Fruit fly (Drosophila melanogaster) whole organism, wandering third instar larva: ENCODE data around the gene CG5280.

ENCODE experiments used
- Abd-B ChIP-seq: fragments of >200 bp; optimal IDR thresholded peaks from 2 replicates; lab custom pipeline; 2017; ENCODE audit warnings: missing biosample characterization, missing genetic modification characterization
- CG9705 ChIP-seq: fragments of 200-800 bp; sonication (Bioruptor generic); optimal IDR thresholded peaks from 2 replicates; lab custom pipeline; 2018; ENCODE audit warnings: missing biosample characterization, mild to moderate bottlenecking, missing genetic modification characterization
- CrebA ChIP-seq: fragments of 200-800 bp; sonication (Bioruptor generic); optimal IDR thresholded peaks from 2 replicates; lab custom pipeline; 2016; ENCODE audit warnings: missing biosample characterization, mild to moderate bottlenecking, missing genetic modification characterization, borderline replicate concordance
- Dfd ChIP-seq: fragments of >200 bp; optimal IDR thresholded peaks from 2 replicates; lab custom pipeline; 2017; ENCODE audit warnings: missing biosample characterization, missing genetic modification characterization
- Dif ChIP-seq: fragments of 200-275, 200-300 bp; sonication (Bioruptor generic); optimal IDR thresholded peaks from 2 replicates; lab custom pipeline; 2018; ENCODE audit warnings: missing biosample characterization, missing genetic modification characterization; ENCODE audit not compliant: partially characterized antibody
- GATAd ChIP-seq: sonication (Bioruptor generic); optimal IDR thresholded peaks from 2 replicates; lab custom pipeline; 2016; ENCODE audit warnings: missing biosample characterization, missing genetic modification characterization
- HLH106 ChIP-seq: fragments of 200-800 bp; optimal IDR thresholded peaks from 3 replicates; lab custom pipeline; 2019; ENCODE audit warnings: missing biosample characterization, mild to moderate bottlenecking, missing genetic modification characterization, moderate library complexity
- Hnf4 ChIP-seq: fragments of 200-800 bp; sonication (Bioruptor generic); optimal IDR thresholded peaks from 2 replicates; lab custom pipeline; 2016; ENCODE audit warnings: missing biosample characterization, mild to moderate bottlenecking, missing genetic modification characterization
- Hr83 ChIP-seq: fragments of 200-300 bp; sonication (Bioruptor generic); optimal IDR thresholded peaks from 2 replicates; lab custom pipeline; 2016; ENCODE audit warnings: missing biosample characterization, mild to moderate bottlenecking, missing genetic modification characterization, moderate library complexity; ENCODE audit not compliant: poor library complexity, severe bottlenecking
- Jra ChIP-seq: sonication (Bioruptor generic); optimal IDR thresholded peaks from 2 replicates; lab custom pipeline; 2016; ENCODE audit warnings: missing biosample characterization, missing genetic modification characterization
- Mio ChIP-seq: sonication (Bioruptor generic); optimal IDR thresholded peaks from 2 replicates; lab custom pipeline; 2016; ENCODE audit warnings: missing biosample characterization, missing genetic modification characterization
- Myc ChIP-seq: fragments of >200 bp; optimal IDR thresholded peaks from 2 replicates; lab custom pipeline; 2017
- N ChIP-seq: fragments of >200 bp; optimal IDR thresholded peaks from 2 replicates; lab custom pipeline; 2018; ENCODE audit warnings: missing biosample characterization, missing external identifiers, missing genetic modification characterization
- OdsH ChIP-seq: fragments of 200-800 bp; sonication (Bioruptor generic); optimal IDR thresholded peaks from 2 replicates; lab custom pipeline; 2016; ENCODE audit warnings: missing biosample characterization, mild to moderate bottlenecking, missing genetic modification characterization
- Rel ChIP-seq, 2 experiments: fragments of 200-800 bp; sonication (Bioruptor generic) in 1 of 2; optimal IDR thresholded peaks; 2 replicates in 1 of 2; 3 replicates in 1 of 2; lab custom pipeline; 2016 to 2019; ENCODE audit warnings: mild to moderate bottlenecking in 2 of 2, missing biosample characterization in 2 of 2, missing genetic modification characterization in 2 of 2, moderate library complexity in 1 of 2
- Sp1 ChIP-seq: fragments of 200-800 bp; sonication (Bioruptor generic); optimal IDR thresholded peaks from 3 replicates; lab custom pipeline; 2019; ENCODE audit warnings: missing biosample characterization, mild to moderate bottlenecking, missing genetic modification characterization, moderate library complexity
- br ChIP-seq: fragments of 200-800 bp; sonication (Bioruptor generic); optimal IDR thresholded peaks from 2 replicates; lab custom pipeline; 2016; ENCODE audit warnings: missing biosample characterization, missing genetic modification characterization
- brk ChIP-seq: fragments of 200-800 bp; sonication (Bioruptor generic); optimal IDR thresholded peaks from 2 replicates; lab custom pipeline; 2016; ENCODE audit warnings: missing biosample characterization, mild to moderate bottlenecking, missing genetic modification characterization
- dmrt93B ChIP-seq: fragments of 200-800 bp; sonication (Bioruptor generic); optimal IDR thresholded peaks from 2 replicates; lab custom pipeline; 2018; ENCODE audit warnings: missing biosample characterization, mild to moderate bottlenecking, missing genetic modification characterization
- ey ChIP-seq: fragments of 200-800 bp; sonication (Bioruptor generic); optimal IDR thresholded peaks from 2 replicates; lab custom pipeline; 2016; ENCODE audit warnings: missing biosample characterization, missing genetic modification characterization
- foxo ChIP-seq, 2 experiments: fragments of 200-800 bp; sonication (Bioruptor generic); optimal IDR thresholded peaks; 2 replicates in 1 of 2; 3 replicates in 1 of 2; lab custom pipeline; 2016 to 2017; ENCODE audit warnings: missing biosample characterization in 2 of 2, missing genetic modification characterization in 2 of 2
- fru ChIP-seq: fragments of 200-800 bp; sonication (Bioruptor generic); optimal IDR thresholded peaks from 3 replicates; lab custom pipeline; 2016; ENCODE audit warnings: missing biosample characterization, mild to moderate bottlenecking, missing genetic modification characterization
- h ChIP-seq: fragments of 200-800 bp; sonication (Bioruptor generic); optimal IDR thresholded peaks from 3 replicates; lab custom pipeline; 2016; ENCODE audit warnings: missing biosample characterization, mild to moderate bottlenecking, missing genetic modification characterization
- jim ChIP-seq: fragments of 175-275, 200-325 bp; sonication (Bioruptor generic); optimal IDR thresholded peaks from 2 replicates; lab custom pipeline; 2016; ENCODE audit warnings: missing biosample characterization, mild to moderate bottlenecking, missing genetic modification characterization
- lola ChIP-seq: fragments of >200 bp; optimal IDR thresholded peaks from 2 replicates; lab custom pipeline; 2017; ENCODE audit warnings: missing biosample characterization, missing genetic modification characterization
- pan ChIP-seq: fragments of >200 bp; optimal IDR thresholded peaks from 2 replicates; lab custom pipeline; 2017
- psq ChIP-seq: fragments of 200-800 bp; sonication (Bioruptor generic); optimal IDR thresholded peaks from 3 replicates; lab custom pipeline; 2017; ENCODE audit warnings: missing biosample characterization, mild to moderate bottlenecking, missing genetic modification characterization, moderate library complexity
- rgr ChIP-seq: fragments of 200-800 bp; sonication (Bioruptor generic); optimal IDR thresholded peaks from 3 replicates; lab custom pipeline; 2016; ENCODE audit warnings: missing biosample characterization, mild to moderate bottlenecking, missing genetic modification characterization
- sage ChIP-seq: fragments of 200-800 bp; sonication (Bioruptor generic); optimal IDR thresholded peaks from 2 replicates; lab custom pipeline; 2016; ENCODE audit warnings: missing biosample characterization, mild to moderate bottlenecking, missing genetic modification characterization
- sv ChIP-seq: fragments of 200-800 bp; sonication (Bioruptor generic); optimal IDR thresholded peaks from 3 replicates; lab custom pipeline; 2016; ENCODE audit warnings: missing biosample characterization, missing genetic modification characterization
- tai ChIP-seq: sonication (Bioruptor generic); optimal IDR thresholded peaks from 2 replicates; lab custom pipeline; 2016; ENCODE audit warnings: missing biosample characterization, missing genetic modification characterization
- woc ChIP-seq: sonication (Bioruptor generic); optimal IDR thresholded peaks from 2 replicates; lab custom pipeline; 2016; ENCODE audit warnings: missing biosample characterization, mild to moderate bottlenecking, missing genetic modification characterization

The CG5280 gene

dm6 chr3L:8982044-8982443, 8.0 kb downstream of the CG5280 start:
- no peak for TF ChIP-seq dmrt93B (GFP tag; lab: Kevin White, UChicago)
- no peak for TF ChIP-seq tai (GFP tag; lab: Kevin White, UChicago)
- TF ChIP-seq foxo (GFP tag; optimal IDR thresholded peaks at IDR 0.05; lab: Kevin White, UChicago): peak in 1 of 2 experiments; percentile 26
- TF ChIP-seq HLH106 (tag; lab: Kevin White, UChicago): peak; percentile 15
- peak; percentile 12 for TF ChIP-seq h (GFP tag; lab: Kevin White, UChicago)
- no peak for TF ChIP-seq fru (GFP tag; lab: Kevin White, UChicago)

- TF ChIP-seq Sp1 (no peak), foxo (GFP tag; optimal IDR thresholded peaks at IDR 0.05; lab: Kevin White, UChicago) (no peak), Myc (lab: Kevin White, UChicago) (no peak), Mio (GFP tag; lab: Kevin White, UChicago) (no peak), dmrt93B (GFP tag; lab: Kevin White, UChicago) (no peak), N (GFP tag; lab: Kevin White, UChicago) (no peak), br (GFP tag; lab: Kevin White, UChicago) (no peak), CrebA (GFP tag; lab: Kevin White, UChicago) (no peak), Jra (GFP tag; lab: Kevin White, UChicago) (no peak), rgr (GFP tag; lab: Kevin White, UChicago) (no peak), brk (GFP tag; lab: Kevin White, UChicago) (no peak), Hr83 (GFP tag; lab: Kevin White, UChicago) (no peak), h (GFP tag; lab: Kevin White, UChicago) (no peak)
Measured at dm6 chr3L:8981495-8981894, 8.5 kb downstream of the CG5280 start, which contains the start of gene CG13314. Gene CG13314, plus strand, starts transcription at chr3L:8981795.

- TF ChIP-seq lola (no peak), OdsH (GFP tag; lab: Kevin White, UChicago) (no peak), rgr (GFP tag; lab: Kevin White, UChicago) (no peak), fru (GFP tag; lab: Kevin White, UChicago) (no peak), h (GFP tag; lab: Kevin White, UChicago) (no peak), Myc (lab: Kevin White, UChicago) (no peak), pan (lab: Kevin White, UChicago) (no peak), sage (GFP tag; lab: Kevin White, UChicago) (no peak)
Measured at dm6 chr3L:8979780-8980179, 10.2 kb downstream of the CG5280 start, which contains the start of gene CG5644. Gene CG5644, minus strand, starts transcription at chr3L:8979880.

dm6 chr3L:8978678-8979413, 11.2 kb downstream of the CG5280 start:
- TF ChIP-seq fru (GFP tag; lab: Kevin White, UChicago): peak; percentile 8
- TF ChIP-seq OdsH (GFP tag; lab: Kevin White, UChicago): peak; percentile 44
- TF ChIP-seq Dif (GFP tag; lab: Kevin White, UChicago): peak; percentile 51
- peak in 1 of 2 experiments; percentile 42 for TF ChIP-seq foxo (GFP tag; optimal IDR thresholded peaks at IDR 0.05; lab: Kevin White, UChicago)
- TF ChIP-seq ey (GFP tag; lab: Kevin White, UChicago): peak; percentile 55
- peak; percentile 44 for TF ChIP-seq h (GFP tag; lab: Kevin White, UChicago)
- TF ChIP-seq N (GFP tag; lab: Kevin White, UChicago): no peak
- TF ChIP-seq br (GFP tag; lab: Kevin White, UChicago): no peak
- peak; percentile 13 for TF ChIP-seq HLH106 (tag; lab: Kevin White, UChicago)
- peak; percentile 46 for TF ChIP-seq rgr (GFP tag; lab: Kevin White, UChicago)
- TF ChIP-seq Hnf4 (GFP tag; lab: Kevin White, UChicago): no peak
- peak; percentile 68 for TF ChIP-seq psq (GFP tag; lab: Kevin White, UChicago)
- TF ChIP-seq jim (GFP tag; lab: Kevin White, UChicago): no peak

dm6 chr3L:8974478-8975477, 15.2 kb downstream of the CG5280 start, which contains the start of the genes pix and Srp68:
Gene pix, minus strand, starts transcription at chr3L:8974765.
Gene Srp68, plus strand, starts transcription at chr3L:8975046.
- TF ChIP-seq brk (GFP tag; lab: Kevin White, UChicago): no peak
- TF ChIP-seq foxo (GFP tag; optimal IDR thresholded peaks at IDR 0.05; lab: Kevin White, UChicago): peak in 1 of 2 experiments; percentile 61
- peak; percentile 74 for TF ChIP-seq Sp1
- TF ChIP-seq HLH106 (tag; lab: Kevin White, UChicago): peak; percentile 80
- peak; percentile 60 for TF ChIP-seq GATAd (GFP tag; lab: Kevin White, UChicago)
- no peak for TF ChIP-seq Rel (GFP tag; optimal IDR thresholded peaks at IDR 0.05; lab: Kevin White, UChicago)
- peak; percentile 25 for TF ChIP-seq Rel (tag; optimal IDR thresholded peaks at IDR 0.05; lab: Kevin White, UChicago)
- TF ChIP-seq CG9705 (GFP tag; lab: Kevin White, UChicago): peak; percentile 54
- peak; percentile 74 for TF ChIP-seq psq (GFP tag; lab: Kevin White, UChicago)
- peak; percentile 31 for TF ChIP-seq dmrt93B (GFP tag; lab: Kevin White, UChicago)
- no peak for TF ChIP-seq Abd-B (GFP tag; lab: Kevin White, UChicago)
- TF ChIP-seq sage (GFP tag; lab: Kevin White, UChicago): no peak
- peak; percentile 0 for TF ChIP-seq Hr83 (GFP tag; lab: Kevin White, UChicago)
- no peak for TF ChIP-seq pan (lab: Kevin White, UChicago)
- no peak for TF ChIP-seq Dif (GFP tag; lab: Kevin White, UChicago)
- TF ChIP-seq rgr (GFP tag; lab: Kevin White, UChicago): peak; percentile 72
- TF ChIP-seq woc (GFP tag; lab: Kevin White, UChicago): peak; percentile 44
- TF ChIP-seq Dfd: no peak
- TF ChIP-seq ey (GFP tag; lab: Kevin White, UChicago): peak; percentile 70
- TF ChIP-seq Hnf4 (GFP tag; lab: Kevin White, UChicago): no peak
- peak; percentile 70 for TF ChIP-seq OdsH (GFP tag; lab: Kevin White, UChicago)
- peak; percentile 55 for TF ChIP-seq sv (GFP tag; lab: Kevin White, UChicago)
